Fruit fly (Drosophila melanogaster) whole organism, embryonic: Measurements from ENCODE around the gene Men.

Experiments used
- ATbp ChIP-seq: fragments of 200-800 bp; sonication (Bioruptor generic); optimal IDR thresholded peaks from 2 replicates; lab custom pipeline; 2017; ENCODE audit warnings: missing biosample characterization, mild to moderate bottlenecking, missing genetic modification characterization, missing genetic modification reagents
- BEAF-32 ChIP-seq: fragments of 200-800 bp; sonication (Bioruptor generic); optimal IDR thresholded peaks from 3 replicates; lab custom pipeline; 2017; ENCODE audit warnings: missing biosample characterization, missing genetic modification characterization, mild to moderate bottlenecking, moderate library complexity, missing genetic modification reagents
- Blimp-1 ChIP-seq: fragments of 200-800 bp; sonication (Bioruptor generic); optimal IDR thresholded peaks from 3 replicates; lab custom pipeline; 2018; ENCODE audit warnings: missing biosample characterization, missing genetic modification characterization, mild to moderate bottlenecking, moderate library complexity, missing genetic modification reagents
- BtbVII ChIP-seq: fragments of 200-800 bp; sonication (Bioruptor generic); optimal IDR thresholded peaks from 3 replicates; lab custom pipeline; 2017; ENCODE audit warnings: missing biosample characterization, mild to moderate bottlenecking, missing genetic modification characterization
- CG10274 ChIP-seq: fragments of 200-800 bp; sonication (Bioruptor generic); optimal IDR thresholded peaks from 3 replicates; lab custom pipeline; 2017; ENCODE audit warnings: missing biosample characterization, mild to moderate bottlenecking, missing genetic modification characterization
- CG11504 ChIP-seq: fragments of 200-800 bp; sonication (Bioruptor generic); optimal IDR thresholded peaks from 3 replicates; lab custom pipeline; 2019; ENCODE audit warnings: missing biosample characterization, mild to moderate bottlenecking, missing genetic modification characterization, moderate library complexity
- CG11696 ChIP-seq: fragments of 200-800 bp; sonication (Bioruptor generic); IDR thresholded peaks from 2 replicates; pipeline ENCODE4 v1.3.6; 2022; ENCODE audit warnings: missing biosample characterization, missing genetic modification characterization
- CG12219 ChIP-seq: fragments of 200-800 bp; sonication (Bioruptor generic); optimal IDR thresholded peaks from 3 replicates; lab custom pipeline; 2018; ENCODE audit warnings: missing biosample characterization, mild to moderate bottlenecking, missing genetic modification characterization
- CG16779 ChIP-seq: fragments of 200-800 bp; sonication (Bioruptor generic); IDR thresholded peaks from 2 replicates; pipeline ENCODE4 v1.3.6; 2022; ENCODE audit warnings: missing biosample characterization, missing genetic modification characterization
- CG2678 ChIP-seq: fragments of 200-800 bp; sonication (Bioruptor generic); optimal IDR thresholded peaks from 3 replicates; lab custom pipeline; 2019; ENCODE audit warnings: missing biosample characterization, mild to moderate bottlenecking, missing genetic modification characterization, moderate library complexity
- CG30403 ChIP-seq: fragments of 200-800 bp; sonication (Bioruptor generic); optimal IDR thresholded peaks from 3 replicates; lab custom pipeline; 2016; ENCODE audit warnings: missing biosample characterization, missing genetic modification characterization
- CG31388 ChIP-seq: fragments of 200-800 bp; sonication (Bioruptor generic); optimal IDR thresholded peaks from 2 replicates; lab custom pipeline; 2016; ENCODE audit warnings: missing biosample characterization, missing genetic modification characterization
- CG32532 ChIP-seq: fragments of 200-800 bp; sonication (Bioruptor generic); IDR thresholded peaks from 2 replicates; pipeline ENCODE4 v1.3.6; 2022; ENCODE audit warnings: missing biosample characterization, missing genetic modification characterization
- CG3281 ChIP-seq: fragments of 200-800 bp; sonication (Bioruptor generic); optimal IDR thresholded peaks from 3 replicates; lab custom pipeline; 2017; ENCODE audit warnings: missing biosample characterization, mild to moderate bottlenecking, missing genetic modification characterization
- CG6272 ChIP-seq: fragments of 200-800 bp; sonication (Bioruptor generic); IDR thresholded peaks from 2 replicates; pipeline ENCODE4 v1.3.6; 2022; ENCODE audit warnings: missing biosample characterization, missing genetic modification characterization
- CG6854 ChIP-seq: fragments of 200-800 bp; sonication (Bioruptor generic); optimal IDR thresholded peaks from 3 replicates; lab custom pipeline; 2017; ENCODE audit warnings: missing biosample characterization, mild to moderate bottlenecking, missing genetic modification characterization
- CG7987 ChIP-seq: fragments of 200-800 bp; sonication (Bioruptor generic); optimal IDR thresholded peaks from 2 replicates; lab custom pipeline; 2018; ENCODE audit warnings: missing biosample characterization, mild to moderate bottlenecking, missing genetic modification characterization, moderate library complexity
- D19A ChIP-seq: fragments of 200-800 bp; optimal IDR thresholded peaks from 3 replicates; lab custom pipeline; 2019; ENCODE audit warnings: missing biosample characterization, mild to moderate bottlenecking, missing genetic modification characterization, moderate library complexity
- Drgx ChIP-seq: fragments of 200-800 bp; sonication (Bioruptor generic); IDR thresholded peaks from 2 replicates; pipeline ENCODE4 v1.3.6; 2022; ENCODE audit warnings: missing biosample characterization, missing genetic modification characterization
- Fer3 ChIP-seq: fragments of 200-800 bp; sonication (Bioruptor generic); optimal IDR thresholded peaks from 2 replicates; lab custom pipeline; 2018; ENCODE audit warnings: missing biosample characterization, mild to moderate bottlenecking, missing genetic modification characterization, moderate library complexity
- GATAe ChIP-seq: fragments of 200-800 bp; sonication (Bioruptor generic); conservative IDR thresholded peaks from 2 replicates; pipeline ENCODE4 v1.3.6; 2022; ENCODE audit warnings: missing biosample characterization, missing genetic modification characterization
- HLH3B ChIP-seq: fragments of 200-800 bp; sonication (Bioruptor generic); IDR thresholded peaks from 2 replicates; pipeline ENCODE4 v1.3.6; 2022; ENCODE audit warnings: missing biosample characterization, missing genetic modification characterization
- HmgZ ChIP-seq: fragments of 200-800 bp; sonication (Bioruptor generic); optimal IDR thresholded peaks from 2 replicates; lab custom pipeline; 2018; ENCODE audit warnings: missing biosample characterization, mild to moderate bottlenecking, missing genetic modification characterization
- Hmr ChIP-seq: fragments of 200-800 bp; sonication (Bioruptor generic); optimal IDR thresholded peaks from 3 replicates; lab custom pipeline; 2017; ENCODE audit warnings: mild to moderate bottlenecking, missing biosample characterization, missing genetic modification reagents, missing genetic modification characterization
- Med ChIP-seq: fragments of 200-800 bp; sonication (Bioruptor generic); peaks from one replicate; lab custom pipeline; 2016; ENCODE audit warnings: missing biosample characterization, missing genetic modification characterization, mild to moderate bottlenecking, inconsistent platforms, moderate library complexity
- Meics ChIP-seq: fragments of 200-800 bp; sonication (Bioruptor generic); optimal IDR thresholded peaks from 2 replicates; lab custom pipeline; 2017; ENCODE audit warnings: missing biosample characterization, mild to moderate bottlenecking, missing genetic modification characterization
- PHDP ChIP-seq: fragments of 200-800 bp; sonication (Bioruptor generic); optimal IDR thresholded peaks from 3 replicates; lab custom pipeline; 2018; ENCODE audit warnings: missing biosample characterization, mild to moderate bottlenecking, missing genetic modification characterization, moderate library complexity
- Rfx ChIP-seq: fragments of 200-800 bp; sonication (Bioruptor generic); IDR thresholded peaks from 2 replicates; pipeline ENCODE4 v1.3.6; 2022; ENCODE audit warnings: missing biosample characterization, missing genetic modification characterization
- Trl ChIP-seq, 3 experiments: fragments of >200 bp in 2 of 3; fragments of 200-800 bp in 1 of 3; sonication (Bioruptor generic) in 1 of 3; optimal IDR thresholded peaks; 2 replicates in 1 of 3; 3 replicates in 2 of 3; lab custom pipeline; 2016 to 2017; ENCODE audit warnings: missing biosample characterization in 1 of 3, missing genetic modification characterization in 1 of 3
- ara ChIP-seq: fragments of 200-800 bp; sonication (Bioruptor generic); IDR thresholded peaks from 2 replicates; pipeline ENCODE4 v1.3.6; 2022; ENCODE audit warnings: missing biosample characterization, missing genetic modification characterization
- caup ChIP-seq: fragments of 200-800 bp; sonication (Bioruptor generic); optimal IDR thresholded peaks from 3 replicates; lab custom pipeline; 2017; ENCODE audit warnings: missing biosample characterization, mild to moderate bottlenecking, missing genetic modification characterization, moderate library complexity; ENCODE audit not compliant: severe bottlenecking
- crp ChIP-seq, 2 experiments: fragments of 200-800 bp; sonication (Bioruptor generic); optimal IDR thresholded peaks; 2 replicates in 1 of 2; 3 replicates in 1 of 2; lab custom pipeline; 2017; ENCODE audit warnings: missing biosample characterization in 2 of 2, missing genetic modification characterization in 2 of 2, mild to moderate bottlenecking in 1 of 2, moderate library complexity in 1 of 2
- cwo ChIP-seq: fragments of 200-800 bp; sonication (Bioruptor generic); optimal IDR thresholded peaks from 3 replicates; lab custom pipeline; 2017; ENCODE audit warnings: missing biosample characterization, missing genetic modification characterization, mild to moderate bottlenecking, moderate library complexity, missing genetic modification reagents
- da ChIP-seq: fragments of 200-800 bp; sonication (Bioruptor generic); optimal IDR thresholded peaks from 2 replicates; lab custom pipeline; 2016; ENCODE audit warnings: missing biosample characterization, missing genetic modification characterization
- exex ChIP-seq: fragments of 200-800 bp; sonication (Bioruptor generic); optimal IDR thresholded peaks from 4 replicates; lab custom pipeline; 2018; ENCODE audit warnings: missing biosample characterization, mild to moderate bottlenecking, missing genetic modification characterization, moderate library complexity
- hth ChIP-seq: fragments of >200 bp; optimal IDR thresholded peaks from 2 replicates; lab custom pipeline; 2017; ENCODE audit warnings: inconsistent platforms
- lab ChIP-seq: fragments of 200-800 bp; sonication (Bioruptor generic); optimal IDR thresholded peaks from 3 replicates; lab custom pipeline; 2017; ENCODE audit warnings: missing biosample characterization, missing genetic modification characterization, mild to moderate bottlenecking, moderate library complexity, missing genetic modification reagents
- mirr ChIP-seq: fragments of 200-800 bp; sonication (Bioruptor generic); optimal IDR thresholded peaks from 3 replicates; lab custom pipeline; 2018; ENCODE audit warnings: missing biosample characterization, mild to moderate bottlenecking, missing genetic modification characterization
- oc ChIP-seq: fragments of 200-800 bp; sonication (Bioruptor generic); optimal IDR thresholded peaks from 2 replicates; lab custom pipeline; 2018; ENCODE audit warnings: missing biosample characterization, mild to moderate bottlenecking, missing genetic modification characterization, moderate library complexity
- row ChIP-seq: fragments of 200-800 bp; sonication (Bioruptor generic); IDR thresholded peaks from 3 replicates; pipeline ENCODE4 v1.3.6; 2022; ENCODE audit warnings: missing biosample characterization, missing genetic modification characterization
- schlank ChIP-seq: fragments of 200-800 bp; sonication (Bioruptor generic); optimal IDR thresholded peaks from 2 replicates; lab custom pipeline; 2018; ENCODE audit warnings: missing biosample characterization, mild to moderate bottlenecking, missing genetic modification characterization
- sens ChIP-seq: fragments of 200-800 bp; sonication (Bioruptor generic); peaks from one replicate; lab custom pipeline; 2016; ENCODE audit warnings: missing biosample characterization, missing genetic modification characterization
- sug ChIP-seq: fragments of 200-800 bp; optimal IDR thresholded peaks from 2 replicates; lab custom pipeline; 2019; ENCODE audit warnings: missing biosample characterization, mild to moderate bottlenecking, missing genetic modification characterization, moderate library complexity
- unpg ChIP-seq: fragments of 200-800 bp; sonication (Bioruptor generic); optimal IDR thresholded peaks from 3 replicates; lab custom pipeline; 2018; ENCODE audit warnings: missing biosample characterization, mild to moderate bottlenecking, missing genetic modification characterization, moderate library complexity
- vnd ChIP-seq: fragments of 200-800 bp; sonication (Bioruptor generic); IDR thresholded peaks from 3 replicates; pipeline ENCODE4 v1.3.6; 2022; ENCODE audit warnings: missing biosample characterization, missing genetic modification characterization; ENCODE audit not compliant: partially characterized antibody

Men gene

dm6 chr3R:12723759-12724158 is 1.5 kb upstream of the Men start (continued):
- peak; percentile 25; the same call in 1 of the 2 replicates for TF ChIP-seq Rfx (GFP tag; lab: Robert Waterston, UW)
- TF ChIP-seq, all 482 proteins: peak for 59

dm6 chr3R:12720344-12721200 is 1.7 kb downstream of the Men start:
- TF ChIP-seq CG10274 (GFP tag; lab: Kevin White, UChicago) (no peak), oc (no peak), CG2678 (tag; lab: Kevin White, UChicago) (peak; percentile 29), ara (GFP tag; lab: Robert Waterston, UW) (no peak), da (GFP tag; lab: Kevin White, UChicago) (no peak), CG31388 (GFP tag; lab: Kevin White, UChicago) (no peak), cwo (GFP tag; lab: Kevin White, UChicago) (peak; percentile 22), PHDP (peak; percentile 6), row (GFP tag; lab: Robert Waterston, UW) (peak; percentile 23; the same call in 1 of the 3 replicates), mirr (peak; percentile 56), Hmr (peak; percentile 10), Meics (GFP tag; lab: Kevin White, UChicago) (peak; percentile 8), CG12219 (GFP tag; lab: Kevin White, UChicago) (no peak), CG16779 (no peak), Blimp-1 (GFP tag; lab: Kevin White, UChicago) (no peak), GATAe (GFP tag; lab: Robert Waterston, UW) (0 out of 2 replicates have a peak, but pooled peaks have one; percentile 41), CG11504 (tag; lab: Kevin White, UChicago) (peak; percentile 10), unpg (GFP tag; lab: Kevin White, UChicago) (no peak), CG30403 (GFP tag; lab: Kevin White, UChicago) (peak; percentile 1), CG7987 (GFP tag; lab: Kevin White, UChicago) (peak; percentile 50), exex (tag; lab: Kevin White, UChicago) (peak; percentile 98), hth (lab: Kevin White, UChicago) (no peak), caup (GFP tag; lab: Kevin White, UChicago) (peak; percentile 5), sug (tag; lab: Kevin White, UChicago) (peak; percentile 80), crp (GFP tag; optimal IDR thresholded peaks at IDR 0.05; lab: Kevin White, UChicago) (peak in 1 of 2 experiments; percentile 0), BEAF-32 (GFP tag; lab: Kevin White, UChicago) (no peak), Drgx (0 out of 2 replicates have a peak, but pooled peaks have one; percentile 5), Fer3 (tag; lab: Kevin White, UChicago) (peak; percentile 6), D19A (tag; lab: Kevin White, UChicago) (peak; percentile 5), vnd (no peak), sens (peak; percentile 3), BtbVII (GFP tag; lab: Kevin White, UChicago) (peak; percentile 8), CG11696 (GFP tag; lab: Robert Waterston, UW) (0 out of 2 replicates have a peak, but pooled peaks have one; percentile 11), CG6854 (GFP tag; lab: Kevin White, UChicago) (no peak), ATbp (GFP tag; lab: Kevin White, UChicago) (no peak), CG6272 (GFP tag; lab: Robert Waterston, UW) (no peak), schlank (tag; lab: Kevin White, UChicago) (no peak), Med (GFP tag; lab: Kevin White, UChicago) (peak; percentile 62), CG3281 (GFP tag; lab: Kevin White, UChicago) (peak; percentile 23), CG32532 (GFP tag; lab: Robert Waterston, UW) (0 out of 2 replicates have a peak, but pooled peaks have one; percentile 24), Trl (optimal IDR thresholded peaks at IDR 0.05; lab: Kevin White, UChicago) (peak in 1 of 2 experiments; percentile 4), Trl (GFP tag; optimal IDR thresholded peaks at IDR 0.05; lab: Kevin White, UChicago) (no peak), lab (GFP tag; lab: Kevin White, UChicago) (peak; percentile 40), HmgZ (tag; lab: Kevin White, UChicago) (peak; percentile 15), HLH3B (no peak)
